Fruit fly (Drosophila melanogaster) whole organism, adult: Measurements from ENCODE around the gene spri.

Experiments
- CG11617 ChIP-seq: fragments of 200-800 bp; sonication (Bioruptor generic); optimal IDR thresholded peaks from 2 replicates; lab custom pipeline; 2017; ENCODE audit warnings: mild to moderate bottlenecking, missing biosample characterization, missing genetic modification reagents, missing genetic modification characterization
- CG12768 ChIP-seq: fragments of 200-800 bp; sonication (Bioruptor generic); optimal IDR thresholded peaks from 2 replicates; lab custom pipeline; 2017; ENCODE audit warnings: missing biosample characterization, missing genetic modification characterization, mild to moderate bottlenecking, moderate library complexity, missing genetic modification reagents
- CG14711 ChIP-seq: fragments of 200-800 bp; sonication (Bioruptor generic); optimal IDR thresholded peaks from 2 replicates; lab custom pipeline; 2018; ENCODE audit warnings: missing biosample characterization, mild to moderate bottlenecking, missing genetic modification characterization, moderate library complexity
- CG1620 ChIP-seq: fragments of 200-800 bp; sonication (Bioruptor generic); optimal IDR thresholded peaks from 2 replicates; lab custom pipeline; 2016; ENCODE audit warnings: missing biosample characterization, missing genetic modification characterization
- CG33017 ChIP-seq: fragments of 200-800 bp; sonication (Bioruptor generic); optimal IDR thresholded peaks from 2 replicates; lab custom pipeline; 2018; ENCODE audit warnings: missing biosample characterization, mild to moderate bottlenecking, missing genetic modification characterization, moderate library complexity
- CG5204 ChIP-seq: fragments of 200-800 bp; sonication (Bioruptor generic); optimal IDR thresholded peaks from 2 replicates; lab custom pipeline; 2016; ENCODE audit warnings: missing biosample characterization, missing genetic modification characterization
- CG7045 ChIP-seq: fragments of 200-800 bp; sonication (Bioruptor generic); optimal IDR thresholded peaks from 2 replicates; lab custom pipeline; 2017; ENCODE audit warnings: missing biosample characterization, mild to moderate bottlenecking, missing genetic modification characterization
- CG7101 ChIP-seq: fragments of 200-800 bp; sonication (Bioruptor generic); optimal IDR thresholded peaks from 2 replicates; lab custom pipeline; 2018; ENCODE audit warnings: missing biosample characterization, mild to moderate bottlenecking, missing genetic modification characterization, moderate library complexity
- Clk ChIP-seq: fragments of 200-800 bp; sonication (Bioruptor generic); optimal IDR thresholded peaks from 2 replicates; lab custom pipeline; 2017; ENCODE audit warnings: missing biosample characterization, missing genetic modification characterization
- Crg-1 ChIP-seq: fragments of 200-800 bp; sonication (Bioruptor generic); optimal IDR thresholded peaks from 2 replicates; lab custom pipeline; 2016; ENCODE audit warnings: missing biosample characterization, missing genetic modification characterization
- Hr96 ChIP-seq: fragments of 200-800 bp; sonication (Bioruptor generic); optimal IDR thresholded peaks from 2 replicates; lab custom pipeline; 2016; ENCODE audit warnings: missing biosample characterization, missing genetic modification characterization
- Mnt ChIP-seq: fragments of 200-800 bp; sonication (Bioruptor generic); optimal IDR thresholded peaks from 2 replicates; lab custom pipeline; 2016; ENCODE audit warnings: missing biosample characterization, mild to moderate bottlenecking, missing genetic modification characterization
- bab1 ChIP-seq: fragments of 200-800 bp; sonication (Bioruptor generic); optimal IDR thresholded peaks from 3 replicates; lab custom pipeline; 2019; ENCODE audit warnings: missing biosample characterization, mild to moderate bottlenecking, missing genetic modification characterization, moderate library complexity
- cic ChIP-seq: fragments of 200-800 bp; sonication (Bioruptor generic); optimal IDR thresholded peaks from 2 replicates; lab custom pipeline; 2017; ENCODE audit warnings: missing biosample characterization, mild to moderate bottlenecking, missing genetic modification characterization, moderate library complexity
- cnc ChIP-seq, 2 experiments: fragments of >200 bp; optimal IDR thresholded peaks; 2 replicates each; lab custom pipeline; 2017
- kay ChIP-seq: fragments of 200-800 bp; sonication (Bioruptor generic); peaks from one replicate; lab custom pipeline; 2016; ENCODE audit warnings: missing biosample characterization, missing genetic modification characterization, borderline replicate concordance
- ovo ChIP-seq: fragments of 200-800 bp; sonication (Bioruptor generic); optimal IDR thresholded peaks from 2 replicates; lab custom pipeline; 2016; ENCODE audit warnings: missing biosample characterization, missing genetic modification characterization
- pad ChIP-seq: fragments of 200-800 bp; sonication (Bioruptor generic); optimal IDR thresholded peaks from 3 replicates; lab custom pipeline; 2017; ENCODE audit warnings: missing biosample characterization, missing genetic modification characterization, mild to moderate bottlenecking, moderate library complexity, missing genetic modification reagents
- tj ChIP-seq: fragments of 200-800 bp; sonication (Bioruptor generic); optimal IDR thresholded peaks from 3 replicates; lab custom pipeline; 2017; ENCODE audit warnings: missing biosample characterization, mild to moderate bottlenecking, missing genetic modification characterization, moderate library complexity
- toe ChIP-seq: fragments of 200-800 bp; sonication (Bioruptor generic); optimal IDR thresholded peaks from 2 replicates; lab custom pipeline; 2016; ENCODE audit warnings: missing biosample characterization, missing genetic modification characterization

The spri gene

DNA sequence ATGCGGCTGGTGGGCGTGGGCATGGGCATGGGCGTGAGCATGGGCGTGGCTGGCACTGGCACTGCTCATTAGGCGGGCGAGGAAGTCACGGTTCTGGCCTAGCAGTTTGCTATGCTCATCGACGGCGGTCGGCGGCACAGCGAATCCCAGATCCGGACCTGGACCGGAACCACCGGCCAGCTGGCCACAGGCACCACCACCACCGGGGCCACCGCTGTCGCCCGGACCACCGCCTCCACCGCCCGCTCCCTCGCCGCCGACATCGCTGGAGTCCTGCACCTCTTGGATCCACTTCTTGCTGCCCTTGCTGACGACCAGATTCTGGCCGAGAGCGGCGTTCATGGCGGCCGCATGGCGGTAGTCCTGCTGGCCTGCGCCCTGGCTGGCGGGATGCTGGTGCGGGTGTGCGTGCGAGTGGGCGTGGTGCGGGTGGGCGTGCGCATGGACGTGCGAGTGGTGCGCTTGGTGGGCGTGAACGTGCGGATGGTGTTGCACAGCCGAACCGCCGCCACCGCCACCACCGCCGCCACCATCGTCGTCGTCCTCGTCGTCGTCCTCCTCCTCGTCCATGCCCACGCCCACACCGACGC lies 21.8 kb upstream of the spri start:
- no peak for TF ChIP-seq cic (GFP tag; lab: Kevin White, UChicago)
- TF ChIP-seq pad (GFP tag; lab: Kevin White, UChicago) = no peak
- TF ChIP-seq CG7101 (tag; lab: Kevin White, UChicago) = no peak
- TF ChIP-seq CG11617 = no peak
- TF ChIP-seq toe = no peak

- TF ChIP-seq Mnt = no peak
- no peak for TF ChIP-seq Clk (GFP tag; lab: Kevin White, UChicago)
- TF ChIP-seq pad (GFP tag; lab: Kevin White, UChicago) = no peak
- no peak for TF ChIP-seq CG7045 (GFP tag; lab: Kevin White, UChicago)
- TF ChIP-seq kay (GFP tag; lab: Kevin White, UChicago) = no peak
- TF ChIP-seq CG7101 (tag; lab: Kevin White, UChicago) = no peak
- TF ChIP-seq bab1 (GFP tag; lab: Kevin White, UChicago) = no peak
- TF ChIP-seq CG12768 = no peak
- TF ChIP-seq cic (GFP tag; lab: Kevin White, UChicago) = no peak
- TF ChIP-seq CG1620 (GFP tag; lab: Kevin White, UChicago) = no peak
- TF ChIP-seq CG11617 = no peak
- TF ChIP-seq CG33017 (tag; lab: Kevin White, UChicago) = no peak
- TF ChIP-seq tj (GFP tag; lab: Kevin White, UChicago) = no peak
These were observed 17.0 kb upstream of the spri start, which contains the start of gene CG1628 for dm6 chrX:10602057-10602764. CG1628 (minus strand) TSS chrX:10602714.

dm6 chrX:10601479-10601921 lies 16.3 kb upstream of the spri start:
- TF ChIP-seq cnc (optimal IDR thresholded peaks at IDR 0.05; lab: Kevin White, UChicago) (no peak), pad (GFP tag; lab: Kevin White, UChicago) (peak; percentile 64), bab1 (GFP tag; lab: Kevin White, UChicago) (no peak), CG12768 (no peak), tj (GFP tag; lab: Kevin White, UChicago) (peak; percentile 39), CG7101 (tag; lab: Kevin White, UChicago) (peak; percentile 40), kay (GFP tag; lab: Kevin White, UChicago) (no peak), CG11617 (peak; percentile 11), CG14711 (peak; percentile 93), Clk (GFP tag; lab: Kevin White, UChicago) (no peak), Hr96 (GFP tag; lab: Kevin White, UChicago) (peak; percentile 8), toe (no peak), CG1620 (GFP tag; lab: Kevin White, UChicago) (peak; percentile 0), ovo (GFP tag; lab: Kevin White, UChicago) (peak; percentile 12), Crg-1 (no peak), Mnt (peak; percentile 5)

dm6 chrX:10600254-10600916 lies 15.2 kb upstream of the spri start:
- TF ChIP-seq kay (GFP tag; lab: Kevin White, UChicago) (no peak), cnc (optimal IDR thresholded peaks at IDR 0.05; lab: Kevin White, UChicago) (no peak), ovo (GFP tag; lab: Kevin White, UChicago) (no peak), Crg-1 (no peak), CG7045 (GFP tag; lab: Kevin White, UChicago) (no peak), CG33017 (tag; lab: Kevin White, UChicago) (no peak), CG1620 (GFP tag; lab: Kevin White, UChicago) (peak; percentile 2), Clk (GFP tag; lab: Kevin White, UChicago) (no peak), Hr96 (GFP tag; lab: Kevin White, UChicago) (no peak), CG5204 (GFP tag; lab: Kevin White, UChicago) (no peak), bab1 (GFP tag; lab: Kevin White, UChicago) (peak; percentile 58), CG11617 (no peak), CG14711 (peak; percentile 54), Mnt (peak; percentile 29), CG12768 (no peak), CG7101 (tag; lab: Kevin White, UChicago) (peak; percentile 43), toe (no peak), pad (GFP tag; lab: Kevin White, UChicago) (peak; percentile 25), tj (GFP tag; lab: Kevin White, UChicago) (peak; percentile 55), cic (GFP tag; lab: Kevin White, UChicago) (no peak)

- TF ChIP-seq Mnt (peak; percentile 2), toe (no peak)
These were observed 14.1 kb upstream of the spri start for dm6 chrX:10599318-10599717.

- TF ChIP-seq bab1 (GFP tag; lab: Kevin White, UChicago) (peak; percentile 48), CG14711 (peak; percentile 8), pad (GFP tag; lab: Kevin White, UChicago) (no peak)
These were observed 10.6 kb upstream of the spri start, which contains the start of the genes Hmr and CG2124 for dm6 chrX:10595813-10596212. Hmr (minus strand) TSS chrX:10595855. CG2124 (plus strand) TSS chrX:10596122.
